Fruit fly (Drosophila melanogaster) whole organism, embryonic: Measurements from ENCODE around the gene dpp.

ENCODE experiments used
- Ada2b ChIP-seq: fragments of 200-800 bp; sonication (Bioruptor generic); IDR thresholded peaks from 2 replicates; pipeline ENCODE4 v1.3.6; 2022; ENCODE audit warnings: missing biosample characterization, missing genetic modification characterization
- Asciz ChIP-seq: fragments of 200-800 bp; sonication (Bioruptor generic); optimal IDR thresholded peaks from 2 replicates; lab custom pipeline; 2017; ENCODE audit warnings: missing biosample characterization, mild to moderate bottlenecking, missing genetic modification characterization, missing genetic modification reagents
- Atf6 ChIP-seq: fragments of 200-800 bp; sonication (Bioruptor generic); IDR thresholded peaks from 2 replicates; pipeline ENCODE4 v1.3.6; 2022; ENCODE audit warnings: missing biosample characterization, missing genetic modification characterization
- Bgb ChIP-seq: fragments of 200-800 bp; sonication (Bioruptor generic); IDR thresholded peaks from 2 replicates; pipeline ENCODE4 v1.3.6; 2022; ENCODE audit warnings: missing biosample characterization, missing genetic modification characterization; ENCODE audit not compliant: partially characterized antibody
- CG10979 ChIP-seq: fragments of 200-800 bp; sonication (Bioruptor generic); optimal IDR thresholded peaks from 2 replicates; lab custom pipeline; 2018; ENCODE audit warnings: missing biosample characterization, mild to moderate bottlenecking, missing genetic modification characterization, moderate library complexity
- CG12071 ChIP-seq: fragments of 200-800 bp; sonication (Bioruptor generic); optimal IDR thresholded peaks from 3 replicates; lab custom pipeline; 2018; ENCODE audit warnings: missing biosample characterization, mild to moderate bottlenecking, missing genetic modification characterization
- CG12155 ChIP-seq: fragments of 200-800 bp; sonication (Bioruptor generic); optimal IDR thresholded peaks from 3 replicates; lab custom pipeline; 2016; ENCODE audit warnings: missing biosample characterization, missing genetic modification characterization
- CG12744 ChIP-seq: fragments of 200-800 bp; sonication (Bioruptor generic); optimal IDR thresholded peaks from 2 replicates; lab custom pipeline; 2016; ENCODE audit warnings: missing biosample characterization, missing genetic modification characterization
- CG15269 ChIP-seq: fragments of 200-800 bp; sonication (Bioruptor generic); optimal IDR thresholded peaks from 2 replicates; lab custom pipeline; 2018; ENCODE audit warnings: missing biosample characterization, mild to moderate bottlenecking, missing genetic modification characterization, moderate library complexity
- CG16863 ChIP-seq: fragments of 200-800 bp; sonication (Bioruptor generic); optimal IDR thresholded peaks from 3 replicates; lab custom pipeline; 2016; ENCODE audit warnings: missing biosample characterization, missing genetic modification characterization
- CG2199 ChIP-seq: fragments of 200-800 bp; sonication (Bioruptor generic); IDR thresholded peaks from 3 replicates; pipeline ENCODE4 v1.3.6; 2022; ENCODE audit warnings: missing biosample characterization, missing genetic modification characterization
- CG34422 ChIP-seq: fragments of 200-800 bp; sonication (Bioruptor generic); IDR thresholded peaks from 3 replicates; pipeline ENCODE4 v1.3.6; 2022; ENCODE audit warnings: missing biosample characterization, missing genetic modification characterization
- CG3726 ChIP-seq: fragments of 200-800 bp; sonication (Bioruptor generic); IDR thresholded peaks from 3 replicates; pipeline ENCODE4, ENCODE4 v1.3.6; 2022; ENCODE audit warnings: missing biosample characterization, missing genetic modification characterization
- CG4360 ChIP-seq: fragments of 200-800 bp; sonication (Bioruptor generic); IDR thresholded peaks from 2 replicates; pipeline ENCODE4 v1.3.6; 2022; ENCODE audit warnings: missing biosample characterization, missing genetic modification characterization
- CG4404 ChIP-seq: fragments of 200-800 bp; sonication (Bioruptor generic); IDR thresholded peaks from 2 replicates; pipeline ENCODE4 v1.3.6; 2022; ENCODE audit warnings: missing biosample characterization, missing genetic modification characterization
- CG4730 ChIP-seq: fragments of 200-800 bp; sonication (Bioruptor generic); IDR thresholded peaks from 2 replicates; pipeline ENCODE4 v1.3.6; 2022; ENCODE audit warnings: missing biosample characterization, missing genetic modification characterization
- CG5180 ChIP-seq: fragments of 200-800 bp; sonication (Bioruptor generic); optimal IDR thresholded peaks from 3 replicates; lab custom pipeline; 2017; ENCODE audit warnings: missing biosample characterization, missing genetic modification characterization, mild to moderate bottlenecking, moderate library complexity, missing genetic modification reagents
- CG7839 ChIP-seq: fragments of 200-800 bp; sonication (Bioruptor generic); optimal IDR thresholded peaks from 3 replicates; lab custom pipeline; 2018; ENCODE audit warnings: missing biosample characterization, mild to moderate bottlenecking, missing genetic modification characterization, moderate library complexity
- CG8281 ChIP-seq: fragments of 200-800 bp; sonication (Bioruptor generic); optimal IDR thresholded peaks from 2 replicates; lab custom pipeline; 2018; ENCODE audit warnings: missing biosample characterization, mild to moderate bottlenecking, missing genetic modification characterization, moderate library complexity
- CG8388 ChIP-seq: fragments of 200-800 bp; sonication (Bioruptor generic); optimal IDR thresholded peaks from 2 replicates; lab custom pipeline; 2019; ENCODE audit warnings: missing biosample characterization, mild to moderate bottlenecking, missing genetic modification characterization, moderate library complexity
- CoRest ChIP-seq: fragments of 200-800 bp; sonication (Bioruptor generic); optimal IDR thresholded peaks from 3 replicates; lab custom pipeline; 2018; ENCODE audit warnings: missing biosample characterization, mild to moderate bottlenecking, missing genetic modification characterization, moderate library complexity
- Dbx ChIP-seq: fragments of 200-800 bp; sonication (Bioruptor generic); IDR thresholded peaks from 3 replicates; pipeline ENCODE4 v1.3.6; 2022; ENCODE audit warnings: missing biosample characterization, missing genetic modification characterization
- Dip2 ChIP-seq: fragments of 200-800 bp; sonication (Bioruptor generic); IDR thresholded peaks from 2 replicates; pipeline ENCODE4 v1.3.6; 2022; ENCODE audit warnings: missing biosample characterization, missing genetic modification characterization
- Dll ChIP-seq: fragments of 200-800 bp; sonication (Bioruptor generic); IDR thresholded peaks from 4 replicates; pipeline ENCODE4 v1.3.6; 2022; ENCODE audit warnings: missing biosample characterization, missing genetic modification characterization; ENCODE audit not compliant: partially characterized antibody
- ERR ChIP-seq: fragments of 200-800 bp; sonication (Bioruptor generic); optimal IDR thresholded peaks from 2 replicates; lab custom pipeline; 2016; ENCODE audit warnings: missing biosample characterization, missing genetic modification characterization
- Fer2 ChIP-seq: fragments of 200-800 bp; sonication (Bioruptor generic); optimal IDR thresholded peaks from 2 replicates; lab custom pipeline; 2018; ENCODE audit warnings: missing biosample characterization, mild to moderate bottlenecking, missing genetic modification characterization, moderate library complexity
- MBD-R2 ChIP-seq: fragments of 200-800 bp; sonication (Bioruptor generic); IDR thresholded peaks from 2 replicates; pipeline ENCODE4 v1.3.6; 2022; ENCODE audit warnings: missing biosample characterization, missing genetic modification characterization
- Myb ChIP-seq: fragments of 200-800 bp; sonication (Bioruptor generic); optimal IDR thresholded peaks from 2 replicates; lab custom pipeline; 2016; ENCODE audit warnings: missing biosample characterization, missing genetic modification characterization
- NfI ChIP-seq: fragments of 200-800 bp; sonication (Bioruptor generic); optimal IDR thresholded peaks from 3 replicates; lab custom pipeline; 2018; ENCODE audit warnings: missing biosample characterization, mild to moderate bottlenecking, missing genetic modification characterization, moderate library complexity
- PHDP ChIP-seq: fragments of 200-800 bp; sonication (Bioruptor generic); optimal IDR thresholded peaks from 3 replicates; lab custom pipeline; 2018; ENCODE audit warnings: missing biosample characterization, mild to moderate bottlenecking, missing genetic modification characterization, moderate library complexity
- Ptx1 ChIP-seq: fragments of 200-800 bp; sonication (Bioruptor generic); IDR thresholded peaks from 2 replicates; pipeline ENCODE4 v1.3.6; 2022; ENCODE audit warnings: missing biosample characterization, missing genetic modification characterization
- Spps ChIP-seq: fragments of 200-800 bp; sonication (Bioruptor generic); optimal IDR thresholded peaks from 2 replicates; lab custom pipeline; 2018; ENCODE audit warnings: missing biosample characterization, mild to moderate bottlenecking, missing genetic modification characterization
- ap ChIP-seq: fragments of 200-800 bp; sonication (Bioruptor generic); IDR thresholded peaks from 2 replicates; pipeline ENCODE4 v1.3.6; 2022; ENCODE audit warnings: missing biosample characterization, missing genetic modification characterization
- ara ChIP-seq: fragments of 200-800 bp; sonication (Bioruptor generic); IDR thresholded peaks from 2 replicates; pipeline ENCODE4 v1.3.6; 2022; ENCODE audit warnings: missing biosample characterization, missing genetic modification characterization
- br ChIP-seq: fragments of >200 bp; optimal IDR thresholded peaks from 2 replicates; lab custom pipeline; 2017
- chn ChIP-seq: fragments of 200-800 bp; sonication (Bioruptor generic); optimal IDR thresholded peaks from 2 replicates; lab custom pipeline; 2016; ENCODE audit warnings: missing biosample characterization, missing genetic modification characterization
- ci ChIP-seq: fragments of 200-800 bp; sonication (Bioruptor generic); IDR thresholded peaks from 3 replicates; pipeline ENCODE4 v1.3.6; 2022; ENCODE audit warnings: missing biosample characterization, missing genetic modification characterization
- crc ChIP-seq: fragments of 200-800 bp; sonication (Bioruptor generic); optimal IDR thresholded peaks from 2 replicates; lab custom pipeline; 2016; ENCODE audit warnings: missing biosample characterization, missing genetic modification characterization
- dysf ChIP-seq: fragments of 200-800 bp; sonication (Bioruptor generic); IDR thresholded peaks from 3 replicates; pipeline ENCODE4 v1.3.6; 2022; ENCODE audit warnings: missing biosample characterization, missing genetic modification characterization
- ewg ChIP-seq: fragments of 200-800 bp; sonication (Bioruptor generic); optimal IDR thresholded peaks from 3 replicates; lab custom pipeline; 2017; ENCODE audit warnings: mild to moderate bottlenecking, missing biosample characterization, missing genetic modification reagents, missing genetic modification characterization
- eyg ChIP-seq: fragments of 200-800 bp; sonication (Bioruptor generic); optimal IDR thresholded peaks from 3 replicates; lab custom pipeline; 2016; ENCODE audit warnings: missing biosample characterization, missing genetic modification characterization
- fru ChIP-seq: fragments of >200 bp; optimal IDR thresholded peaks from 2 replicates; lab custom pipeline; 2017
- gem ChIP-seq: fragments of 200-800 bp; sonication (Bioruptor generic); optimal IDR thresholded peaks from 2 replicates; lab custom pipeline; 2019; ENCODE audit warnings: missing biosample characterization, mild to moderate bottlenecking, missing genetic modification characterization, moderate library complexity
- grau ChIP-seq: fragments of 200-800 bp; optimal IDR thresholded peaks from 3 replicates; lab custom pipeline; 2019; ENCODE audit warnings: missing biosample characterization, mild to moderate bottlenecking, missing genetic modification characterization, moderate library complexity
- jumu ChIP-seq: fragments of 200-800 bp; sonication (Bioruptor generic); optimal IDR thresholded peaks from 3 replicates; lab custom pipeline; 2016; ENCODE audit warnings: missing biosample characterization, missing genetic modification characterization
- mirr ChIP-seq: fragments of 200-800 bp; sonication (Bioruptor generic); optimal IDR thresholded peaks from 3 replicates; lab custom pipeline; 2018; ENCODE audit warnings: missing biosample characterization, mild to moderate bottlenecking, missing genetic modification characterization
- pho ChIP-seq: fragments of 200-800 bp; sonication (Bioruptor generic); optimal IDR thresholded peaks from 2 replicates; lab custom pipeline; 2016; ENCODE audit warnings: missing biosample characterization, missing genetic modification characterization
- shn ChIP-seq: fragments of 200-800 bp; sonication (Bioruptor generic); optimal IDR thresholded peaks from 3 replicates; lab custom pipeline; 2016; ENCODE audit warnings: missing biosample characterization, missing genetic modification characterization
- sqz ChIP-seq: fragments of 200-800 bp; sonication (Bioruptor generic); optimal IDR thresholded peaks from 3 replicates; lab custom pipeline; 2018; ENCODE audit warnings: missing biosample characterization, mild to moderate bottlenecking, missing genetic modification characterization
- ssp ChIP-seq: fragments of 200-800 bp; sonication (Bioruptor generic); IDR thresholded peaks from 2 replicates; pipeline ENCODE4 v1.3.6; 2022; ENCODE audit warnings: missing biosample characterization, missing genetic modification characterization
- toy ChIP-seq: fragments of 200-800 bp; sonication (Bioruptor generic); IDR thresholded peaks from 2 replicates; pipeline ENCODE4 v1.3.6; 2022; ENCODE audit warnings: missing biosample characterization, missing genetic modification characterization

dpp gene

DNA sequence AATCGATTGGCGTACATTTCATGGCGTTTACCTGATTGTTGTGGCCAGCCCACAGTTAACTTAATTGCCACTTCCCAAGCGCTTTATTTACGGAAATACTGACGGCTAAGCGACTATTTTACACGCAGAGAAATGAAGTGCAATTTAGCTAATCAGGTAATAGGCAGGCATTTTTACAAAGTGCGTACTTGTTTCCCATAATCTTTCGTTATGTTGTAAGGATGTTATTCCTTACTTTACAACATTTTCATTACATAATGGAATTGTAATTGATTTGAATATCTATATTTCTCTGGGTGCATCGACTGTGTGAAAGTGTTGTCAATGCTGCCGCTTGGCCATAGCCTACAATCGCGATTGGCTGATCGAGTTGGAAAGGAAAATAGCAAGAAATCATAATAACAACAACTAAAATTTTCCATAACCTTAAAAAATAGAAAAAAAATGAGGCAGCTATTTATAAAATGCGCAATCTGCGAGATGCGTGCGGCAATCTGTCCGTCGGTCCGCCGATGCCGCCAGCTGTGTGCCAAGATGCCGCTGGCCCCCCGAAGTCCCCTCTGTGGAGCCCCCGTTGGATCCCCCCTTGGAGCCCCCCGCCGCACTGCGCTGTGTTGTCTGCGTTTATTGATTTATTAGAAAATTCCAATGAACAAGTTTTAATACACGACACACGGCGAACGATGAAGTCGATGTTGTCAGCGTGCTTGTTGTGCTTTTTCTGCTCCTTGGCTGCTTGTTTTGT, 1.6 kb upstream of the dpp start (continued):
- TF ChIP-seq CG4404 (GFP tag; lab: Robert Waterston, UW): no peak
- TF ChIP-seq Spps (tag; lab: Kevin White, UChicago): no peak
- TF ChIP-seq ap (GFP tag; lab: Robert Waterston, UW): 0 out of 2 replicates have a peak, but pooled peaks have one; percentile 18
- peak; percentile 61; the same call in 1 of the 2 replicates for TF ChIP-seq Ada2b
- TF ChIP-seq CG8388 (GFP tag; lab: Kevin White, UChicago): peak; percentile 50
- TF ChIP-seq CG7839: peak; percentile 66
- TF ChIP-seq ssp (GFP tag; lab: Robert Waterston, UW): 0 out of 2 replicates have a peak, but pooled peaks have one; percentile 14
- TF ChIP-seq Bgb (GFP tag; lab: Robert Waterston, UW): no peak
- 0 out of 2 replicates have a peak, but pooled peaks have one; percentile 17 for TF ChIP-seq ara (GFP tag; lab: Robert Waterston, UW)
- peak; percentile 63 for TF ChIP-seq Ptx1 (GFP tag; lab: Robert Waterston, UW)
- TF ChIP-seq dysf (GFP tag; lab: Robert Waterston, UW): peak; percentile 65
- TF ChIP-seq toy: no peak
- TF ChIP-seq mirr: no peak
- TF ChIP-seq CG3726 (GFP tag; lab: Robert Waterston, UW): no peak
- TF ChIP-seq grau (tag; lab: Kevin White, UChicago): peak; percentile 57
- peak; percentile 55 for TF ChIP-seq CG15269 (tag; lab: Kevin White, UChicago)
- TF ChIP-seq Dll (GFP tag; lab: Robert Waterston, UW): no peak
- TF ChIP-seq CoRest: peak; percentile 40
- TF ChIP-seq ci: peak; percentile 82
- no peak for TF ChIP-seq sqz
- TF ChIP-seq gem (tag; lab: Kevin White, UChicago): peak; percentile 75
- TF ChIP-seq shn (GFP tag; lab: Kevin White, UChicago): no peak
- TF ChIP-seq ewg (GFP tag; lab: Kevin White, UChicago): peak; percentile 51
- TF ChIP-seq fru (lab: Kevin White, UChicago): no peak
- peak; percentile 43 for TF ChIP-seq NfI (GFP tag; lab: Kevin White, UChicago)
- no peak for TF ChIP-seq Dip2
- TF ChIP-seq Dbx (GFP tag; lab: Robert Waterston, UW): no peak
- peak; percentile 34 for TF ChIP-seq CG12155 (GFP tag; lab: Kevin White, UChicago)
- no peak for TF ChIP-seq CG2199 (GFP tag; lab: Robert Waterston, UW)
- no peak for TF ChIP-seq eyg (GFP tag; lab: Kevin White, UChicago)
- no peak for TF ChIP-seq CG4730 (GFP tag; lab: Robert Waterston, UW)
- peak; percentile 39; the same call in 1 of the 2 replicates for TF ChIP-seq Atf6 (GFP tag; lab: Robert Waterston, UW)
- no peak for TF ChIP-seq br (lab: Kevin White, UChicago)
- TF ChIP-seq MBD-R2 (GFP tag; lab: Robert Waterston, UW): 0 out of 2 replicates have a peak, but pooled peaks have one; percentile 24
- peak; percentile 65; the same call in 2 of the 3 replicates for TF ChIP-seq CG34422 (GFP tag; lab: Robert Waterston, UW)
- TF ChIP-seq Myb: peak; percentile 22
- peak; percentile 28 for TF ChIP-seq chn (GFP tag; lab: Kevin White, UChicago)
- TF ChIP-seq CG12071 (GFP tag; lab: Kevin White, UChicago): peak; percentile 37
- TF ChIP-seq CG16863 (GFP tag; lab: Kevin White, UChicago): peak; percentile 47
- TF ChIP-seq CG12744 (GFP tag; lab: Kevin White, UChicago): no peak
- no peak for TF ChIP-seq CG5180
- TF ChIP-seq PHDP (tag; lab: Kevin White, UChicago): peak; percentile 39
- no peak for TF ChIP-seq crc
- peak; percentile 59 for TF ChIP-seq Asciz (GFP tag; lab: Kevin White, UChicago)
- TF ChIP-seq CG8281 (tag; lab: Kevin White, UChicago): no peak
- no peak for TF ChIP-seq Fer2
- no peak for TF ChIP-seq jumu (GFP tag; lab: Kevin White, UChicago)
- peak; percentile 42 for TF ChIP-seq CG10979 (tag; lab: Kevin White, UChicago)
- no peak for TF ChIP-seq pho (GFP tag; lab: Kevin White, UChicago)
- no peak for TF ChIP-seq ERR
- TF ChIP-seq CG4360 (GFP tag; lab: Robert Waterston, UW): no peak
